Worm (Caenorhabditis elegans): Measurements from ENCODE around the gene cyp-25A3.

cyp-25A3 gene

DNA sequence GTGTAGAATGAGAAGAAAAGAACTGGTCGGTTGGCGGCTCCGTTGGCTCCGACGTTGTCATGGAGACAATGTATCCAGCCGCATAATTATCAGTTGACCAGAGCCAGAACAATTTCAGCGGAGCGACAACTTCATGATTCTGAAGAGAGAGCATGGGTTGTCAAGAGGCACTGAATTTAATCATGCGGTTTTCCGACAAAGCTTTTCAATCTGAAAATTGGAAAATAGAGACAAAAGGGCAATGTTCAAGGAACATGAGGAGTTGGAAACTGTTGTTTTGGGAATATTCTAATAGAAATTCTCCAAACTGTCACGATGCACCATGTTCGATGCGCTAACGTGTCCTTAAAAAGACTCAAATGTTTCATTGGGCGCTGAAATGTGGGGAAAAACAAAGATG, 35.1 kb downstream of the cyp-25A3 start, which contains the start of gene xbx-5:
xbx-5 (minus strand) TSS at position 56 of the 400 bp plus-strand sequence.
- TF ChIP-seq elt-3 (tag; optimal IDR thresholded peaks at IDR 0.05) (no peak), pha-4 (tag; optimal IDR thresholded peaks at IDR 0.05) (no peak), ham-2 (GFP tag; optimal IDR thresholded peaks at IDR 0.05) (no peak), snpc-4 (tag; optimal IDR thresholded peaks at IDR 0.05) (no peak), unc-120 (tag; optimal IDR thresholded peaks at IDR 0.05; ENCODE audit: poor library complexity, severe bottlenecking) (no peak), ces-1 (GFP tag; optimal IDR thresholded peaks at IDR 0.05) (no peak), elt-1 (tag; optimal IDR thresholded peaks at IDR 0.05; ENCODE audit: borderline replicate concordance, insufficient read depth) (no peak), sptf-1 (tag; optimal IDR thresholded peaks at IDR 0.05) (no peak), unc-39 (tag; optimal IDR thresholded peaks at IDR 0.05) (no peak), nhr-76 (tag; optimal IDR thresholded peaks at IDR 0.05) (no peak), nhr-28 (tag; optimal IDR thresholded peaks at IDR 0.05) (no peak), hlh-1 (tag; optimal IDR thresholded peaks at IDR 0.05) (no peak), bed-3 (GFP tag; optimal IDR thresholded peaks at IDR 0.05) (no peak), nhr-12 (tag; optimal IDR thresholded peaks at IDR 0.05) (no peak), nhr-237 (tag; optimal IDR thresholded peaks at IDR 0.05) (no peak), drap-1 (GFP tag; optimal IDR thresholded peaks at IDR 0.05) (no peak), M03D4.4 (tag; optimal IDR thresholded peaks at IDR 0.05) (no peak), lsy-2 (tag; optimal IDR thresholded peaks at IDR 0.05) (no peak), nhr-2 (tag; optimal IDR thresholded peaks at IDR 0.05) (no peak), tbx-8 (GFP tag; optimal IDR thresholded peaks at IDR 0.05) (no peak)

ce11 chrIII:3803113-3803512, 36.4 kb downstream of the cyp-25A3 start:
- TF ChIP-seq M03D4.4 (tag; optimal IDR thresholded peaks at IDR 0.05) (no peak), cnd-1 (tag; optimal IDR thresholded peaks at IDR 0.05) (no peak), unc-39 (tag; optimal IDR thresholded peaks at IDR 0.05) (no peak), nhr-76 (tag; optimal IDR thresholded peaks at IDR 0.05) (no peak), mep-1 (tag; optimal IDR thresholded peaks at IDR 0.05) (no peak), mls-2 (tag; optimal IDR thresholded peaks at IDR 0.05) (no peak), ham-2 (GFP tag; optimal IDR thresholded peaks at IDR 0.05) (no peak), mab-5 (tag; optimal IDR thresholded peaks at IDR 0.05) (no peak), nhr-28 (tag; optimal IDR thresholded peaks at IDR 0.05) (no peak), sem-2 (GFP tag; optimal IDR thresholded peaks at IDR 0.05) (no peak), nhr-2 (tag; optimal IDR thresholded peaks at IDR 0.05) (no peak), snpc-4 (tag; optimal IDR thresholded peaks at IDR 0.05) (no peak), lin-13 (tag; optimal IDR thresholded peaks at IDR 0.05) (no peak), unc-62 (GFP tag; optimal IDR thresholded peaks at IDR 0.05) (no peak), sptf-1 (tag; optimal IDR thresholded peaks at IDR 0.05) (no peak), ztf-11 (tag; optimal IDR thresholded peaks at IDR 0.05) (no peak), nhr-237 (tag; optimal IDR thresholded peaks at IDR 0.05) (no peak)

- peak; percentile 50 for TF ChIP-seq elt-3 (tag; optimal IDR thresholded peaks at IDR 0.05)
- no peak for TF ChIP-seq unc-39 (tag; optimal IDR thresholded peaks at IDR 0.05)
- no peak for TF ChIP-seq sem-2 (GFP tag; optimal IDR thresholded peaks at IDR 0.05)
- TF ChIP-seq lsy-2 (tag; optimal IDR thresholded peaks at IDR 0.05): peak; percentile 86
- TF ChIP-seq ham-2 (GFP tag; optimal IDR thresholded peaks at IDR 0.05): peak; percentile 86
- TF ChIP-seq M03D4.4 (tag; optimal IDR thresholded peaks at IDR 0.05): peak; percentile 40
- TF ChIP-seq ceh-83 (GFP tag; optimal IDR thresholded peaks at IDR 0.05): no peak
- peak; percentile 67 for TF ChIP-seq cnd-1 (tag; optimal IDR thresholded peaks at IDR 0.05)
- TF ChIP-seq blmp-1 (tag; optimal IDR thresholded peaks at IDR 0.05): peak; percentile 29
- TF ChIP-seq hlh-1 (tag; optimal IDR thresholded peaks at IDR 0.05): peak; percentile 93
- TF ChIP-seq unc-120 (tag; optimal IDR thresholded peaks at IDR 0.05; ENCODE audit: poor library complexity, severe bottlenecking): peak; percentile 72
- TF ChIP-seq tbx-8 (GFP tag; optimal IDR thresholded peaks at IDR 0.05): no peak
- peak; percentile 65 for TF ChIP-seq nhr-2 (tag; optimal IDR thresholded peaks at IDR 0.05)
- TF ChIP-seq nhr-28 (tag; optimal IDR thresholded peaks at IDR 0.05): peak; percentile 45
- no peak for TF ChIP-seq snpc-4 (tag; optimal IDR thresholded peaks at IDR 0.05)
- peak; percentile 70 for TF ChIP-seq drap-1 (GFP tag; optimal IDR thresholded peaks at IDR 0.05)
- peak; percentile 57 for TF ChIP-seq ceh-39 (tag; optimal IDR thresholded peaks at IDR 0.05)
- peak; percentile 33 for TF ChIP-seq zip-8 (tag; optimal IDR thresholded peaks at IDR 0.05)
- TF ChIP-seq elt-1 (tag; optimal IDR thresholded peaks at IDR 0.05; ENCODE audit: borderline replicate concordance, insufficient read depth): no peak
- no peak for TF ChIP-seq mab-5 (tag; optimal IDR thresholded peaks at IDR 0.05)
- TF ChIP-seq pha-4 (tag; optimal IDR thresholded peaks at IDR 0.05): peak; percentile 93
- TF ChIP-seq nhr-76 (tag; optimal IDR thresholded peaks at IDR 0.05): no peak
- TF ChIP-seq bed-3 (GFP tag; optimal IDR thresholded peaks at IDR 0.05): no peak
- peak; percentile 88 for TF ChIP-seq unc-62 (GFP tag; optimal IDR thresholded peaks at IDR 0.05)
- peak; percentile 65 for TF ChIP-seq ztf-11 (tag; optimal IDR thresholded peaks at IDR 0.05)
- peak; percentile 39 for TF ChIP-seq lin-13 (tag; optimal IDR thresholded peaks at IDR 0.05)
- TF ChIP-seq ceh-43 (GFP tag; optimal IDR thresholded peaks at IDR 0.05): no peak
- peak; percentile 66 for TF ChIP-seq mep-1 (tag; optimal IDR thresholded peaks at IDR 0.05)
- peak; percentile 51 for TF ChIP-seq nhr-12 (tag; optimal IDR thresholded peaks at IDR 0.05)
- peak; percentile 76 for TF ChIP-seq mls-2 (tag; optimal IDR thresholded peaks at IDR 0.05)
- TF ChIP-seq ces-1 (GFP tag; optimal IDR thresholded peaks at IDR 0.05): peak; percentile 97
- peak; percentile 1 for TF ChIP-seq lin-32 (GFP tag; optimal IDR thresholded peaks at IDR 0.05)
- TF ChIP-seq flh-1 (GFP tag; optimal IDR thresholded peaks at IDR 0.05): no peak
- TF ChIP-seq nhr-237 (tag; optimal IDR thresholded peaks at IDR 0.05): peak; percentile 95
- TF ChIP-seq sptf-1 (tag; optimal IDR thresholded peaks at IDR 0.05): peak; percentile 80
Measured at ce11 chrIII:3801379-3801894, 38.1 kb downstream of the cyp-25A3 start.

All from whole organism, mixed stage, embryonic.